Worm (Caenorhabditis elegans): ENCODE data around the gene Y45F10C.4.

DNA sequence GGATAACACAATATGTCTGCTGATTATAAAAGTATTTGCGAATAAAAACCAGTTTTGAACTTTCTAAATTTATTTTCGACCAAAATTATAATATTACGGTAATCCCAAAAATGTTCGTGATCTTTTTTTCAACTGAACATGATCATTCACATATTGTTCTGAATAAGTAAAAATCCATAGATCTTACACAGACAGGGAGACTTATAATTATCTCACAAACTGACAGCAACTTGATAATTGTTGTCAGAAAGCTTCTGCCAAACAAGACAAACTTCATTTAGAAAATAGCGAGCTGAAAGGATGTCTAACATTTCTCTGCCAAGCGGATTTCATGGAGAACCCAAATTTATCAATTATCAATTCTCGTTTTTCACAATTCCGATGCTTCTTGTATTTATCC is 37.5 kb downstream of the Y45F10C.4 start, which contains the start of gene sru-21:
- TF ChIP-seq fos-1 (tag; optimal IDR thresholded peaks at IDR 0.05), result no peak
- TF ChIP-seq nhr-237 (tag; optimal IDR thresholded peaks at IDR 0.05), result no peak
- no peak for TF ChIP-seq blmp-1 (tag; optimal IDR thresholded peaks at IDR 0.05; ENCODE audit: insufficient read depth)
- no peak for TF ChIP-seq ama-1 (optimal IDR thresholded peaks at IDR 0.05)

Measured in whole organism, L2 larva.